Fruit fly (Drosophila melanogaster) whole organism: ENCODE measurements around the gene CG42820.

Source experiments
- Dll ChIP-seq: fragments of >200 bp; optimal IDR thresholded peaks from 2 replicates; lab custom pipeline; 2017
- EcR ChIP-seq, 2 experiments: fragments of >200 bp; optimal IDR thresholded peaks; 2 replicates each; lab custom pipeline; 2017; ENCODE audit warnings: missing biosample characterization in 2 of 2, missing genetic modification characterization in 2 of 2, missing genetic modification reagents in 2 of 2
- pan ChIP-seq: fragments of >200 bp; optimal IDR thresholded peaks from 2 replicates; lab custom pipeline; 2017
- psq ChIP-seq: fragments of >200 bp; optimal IDR thresholded peaks from 2 replicates; lab custom pipeline; 2017

dm6 chr2L:8382646-8383045 is 9.6 kb downstream of the CG42820 start, which contains the start of the genes CG13392 and Rcd4:
- no peak for TF ChIP-seq EcR (GFP tag; optimal IDR thresholded peaks at IDR 0.05; lab: Kevin White, UChicago)
- TF ChIP-seq pan (lab: Kevin White, UChicago), result no peak
- no peak for TF ChIP-seq psq (lab: Kevin White, UChicago)
- TF ChIP-seq Dll (lab: Kevin White, UChicago), result no peak
